Fruit fly (Drosophila melanogaster) S2 (cell line): ENCODE data around the gene CG13315.

Experiments used
- CG8478 ChIP-seq: fragments of >200 bp; optimal IDR thresholded peaks from 2 replicates; lab custom pipeline; 2018
- CTCF ChIP-seq, 2 experiments: fragments of >200 bp; optimal IDR thresholded peaks; 2 replicates each; lab custom pipeline; 2018

dm6 chr3L:9126021-9126811, 29.5 kb downstream of the CG13315 start:
- TF ChIP-seq CTCF (optimal IDR thresholded peaks at IDR 0.05; lab: Kevin White, UChicago) = no peak
- TF ChIP-seq CG8478 (lab: Kevin White, UChicago) = no peak
